Worm (Caenorhabditis elegans) whole organism, late embryonic: Measurements from ENCODE around the gene F07C3.16.
A peak's percentile ranks its signal among the peaks of the same experiment; 100 is the strongest.

Source experiments
- F13H6.1 ChIP-seq: sonication (generic microtip); optimal IDR thresholded peaks from 2 replicates; lab custom pipeline; 2016; ENCODE audit warnings: missing genetic modification characterization, missing compliant biosample characterization
- K02D7.2 ChIP-seq: sonication (generic microtip); optimal IDR thresholded peaks from 2 replicates; lab custom pipeline; 2017; ENCODE audit warnings: mild to moderate bottlenecking, missing genetic modification characterization, missing compliant biosample characterization
- ama-1 ChIP-seq: fragments of 150-350 bp; optimal IDR thresholded peaks from 2 replicates; lab custom pipeline; 2014
- dmd-4 ChIP-seq: sonication (generic microtip); optimal IDR thresholded peaks from 2 replicates; lab custom pipeline; 2016; ENCODE audit warnings: borderline replicate concordance, missing genetic modification characterization, missing compliant biosample characterization
- elt-2 ChIP-seq: sonication (generic microtip); optimal IDR thresholded peaks from 2 replicates; lab custom pipeline; 2016; ENCODE audit warnings: missing genetic modification reagents, missing genetic modification characterization, missing compliant biosample characterization
- ets-4 ChIP-seq: sonication (generic microtip); optimal IDR thresholded peaks from 2 replicates; lab custom pipeline; 2016; ENCODE audit warnings: missing genetic modification characterization, missing compliant biosample characterization
- fkh-6 ChIP-seq: sonication (generic microtip); optimal IDR thresholded peaks from 2 replicates; lab custom pipeline; 2016; ENCODE audit warnings: missing genetic modification characterization, missing compliant biosample characterization
- nhr-11 ChIP-seq: fragments of 150-350 bp; optimal IDR thresholded peaks from 2 replicates; lab custom pipeline; 2014; ENCODE audit warnings: missing biosample characterization, missing genetic modification characterization
- pax-1 ChIP-seq: fragments of 150-350 bp; optimal IDR thresholded peaks from 2 replicates; lab custom pipeline; 2014; ENCODE audit warnings: missing biosample characterization, missing genetic modification characterization
- pha-4 ChIP-seq: fragments of 150-350 bp; optimal IDR thresholded peaks from 2 replicates; lab custom pipeline; 2018; ENCODE audit warnings: missing biosample characterization, missing genetic modification reagents, missing genetic modification characterization
- pqm-1 ChIP-seq: sonication (generic microtip); optimal IDR thresholded peaks from 2 replicates; lab custom pipeline; 2016; ENCODE audit warnings: missing genetic modification characterization, missing compliant biosample characterization
- tbx-2 ChIP-seq: sonication (generic microtip); optimal IDR thresholded peaks from 2 replicates; lab custom pipeline; 2016; ENCODE audit warnings: missing genetic modification characterization, missing compliant biosample characterization
- ttx-3 ChIP-seq: sonication (generic microtip); optimal IDR thresholded peaks from 2 replicates; lab custom pipeline; 2016; ENCODE audit warnings: missing genetic modification reagents, missing genetic modification characterization, missing compliant biosample characterization

- TF ChIP-seq ets-4 (tag; lab: Kevin White, UChicago) (no peak), tbx-2 (tag; lab: Kevin White, UChicago) (no peak), dmd-4 (no peak), ttx-3 (tag; lab: Kevin White, UChicago) (no peak), ama-1 (lab: Kevin White, UChicago) (no peak), elt-2 (tag; lab: Kevin White, UChicago) (peak; percentile 15), pqm-1 (tag; lab: Kevin White, UChicago) (no peak), F13H6.1 (tag; lab: Kevin White, UChicago) (no peak), fkh-6 (tag; lab: Kevin White, UChicago) (no peak), pha-4 (tag; lab: Kevin White, UChicago) (no peak), K02D7.2 (tag; lab: Kevin White, UChicago) (no peak), pax-1 (tag; lab: Kevin White, UChicago) (no peak), nhr-11 (no peak)
These were observed 36.9 kb downstream of the F07C3.16 start for ce11 chrV:9220444-9220843.
